Worm (Caenorhabditis elegans): ENCODE data around the gene M02F4.1.
A peak's percentile ranks its signal among the peaks of the same experiment; 100 is the strongest.

The M02F4.1 gene

ce11 chrX:2996318-2996717 lies 32.6 kb downstream of the M02F4.1 start:
- no peak for TF ChIP-seq daf-12 (tag; optimal IDR thresholded peaks at IDR 0.05)
- TF ChIP-seq jun-1 (tag; optimal IDR thresholded peaks at IDR 0.05), result no peak
- TF ChIP-seq ceh-28 (tag; optimal IDR thresholded peaks at IDR 0.05), result peak; percentile 84
- peak; percentile 49 for TF ChIP-seq nhr-43 (tag; optimal IDR thresholded peaks at IDR 0.05; ENCODE audit: poor library complexity, severe bottlenecking)

ce11 chrX:2990145-2990544 lies 38.8 kb downstream of the M02F4.1 start:
- TF ChIP-seq pha-4 (tag; optimal IDR thresholded peaks at IDR 0.05) (no peak), eor-1 (tag; optimal IDR thresholded peaks at IDR 0.05) (no peak), unc-39 (tag; optimal IDR thresholded peaks at IDR 0.05) (no peak), nhr-23 (tag; optimal IDR thresholded peaks at IDR 0.05) (no peak), nhr-43 (tag; optimal IDR thresholded peaks at IDR 0.05; ENCODE audit: poor library complexity, severe bottlenecking) (no peak), daf-12 (tag; optimal IDR thresholded peaks at IDR 0.05) (no peak), ZK546.5 (tag; optimal IDR thresholded peaks at IDR 0.05) (no peak), ceh-28 (tag; optimal IDR thresholded peaks at IDR 0.05) (no peak), elt-1 (tag; optimal IDR thresholded peaks at IDR 0.05) (no peak), ztf-4 (tag; optimal IDR thresholded peaks at IDR 0.05) (no peak), hmg-11 (tag; optimal IDR thresholded peaks at IDR 0.05) (no peak), lin-15B (tag; optimal IDR thresholded peaks at IDR 0.05) (no peak), aly-2 (tag; optimal IDR thresholded peaks at IDR 0.05) (no peak), nhr-77 (tag; optimal IDR thresholded peaks at IDR 0.05) (no peak), ztf-11 (tag; optimal IDR thresholded peaks at IDR 0.05) (no peak)

ce11 chrX:2983996-2984395 lies 44.9 kb downstream of the M02F4.1 start, which contains the start of gene osm-5:
osm-5 (plus strand) TSS chrX:2984263.
- TF ChIP-seq R02D3.7 (tag; optimal IDR thresholded peaks at IDR 0.05), result no peak
- TF ChIP-seq fkh-10 (GFP tag; optimal IDR thresholded peaks at IDR 0.05), result no peak
- TF ChIP-seq pha-4 (tag; optimal IDR thresholded peaks at IDR 0.05), result no peak
- no peak for TF ChIP-seq tbx-2 (tag; optimal IDR thresholded peaks at IDR 0.05)
- no peak for TF ChIP-seq eor-1 (tag; optimal IDR thresholded peaks at IDR 0.05)
- TF ChIP-seq nhr-23 (tag; optimal IDR thresholded peaks at IDR 0.05), result no peak
- TF ChIP-seq elt-2 (tag; optimal IDR thresholded peaks at IDR 0.05), result no peak
- TF ChIP-seq aly-2 (tag; optimal IDR thresholded peaks at IDR 0.05), result no peak
- no peak for TF ChIP-seq unc-39 (tag; optimal IDR thresholded peaks at IDR 0.05)
- no peak for TF ChIP-seq jun-1 (tag; optimal IDR thresholded peaks at IDR 0.05)
- no peak for TF ChIP-seq ztf-4 (tag; optimal IDR thresholded peaks at IDR 0.05)
- TF ChIP-seq nhr-67 (tag; optimal IDR thresholded peaks at IDR 0.05), result no peak

- TF ChIP-seq pha-4 (tag; optimal IDR thresholded peaks at IDR 0.05) (peak; percentile 28), zag-1 (tag; optimal IDR thresholded peaks at IDR 0.05) (no peak)
Observed at ce11 chrX:2981715-2982114, 47.2 kb downstream of the M02F4.1 start, which contains the start of gene nspg-5. nspg-5 (plus strand) TSS chrX:2982015.

- no peak for TF ChIP-seq unc-39 (tag; optimal IDR thresholded peaks at IDR 0.05)
- TF ChIP-seq hmg-11 (tag; optimal IDR thresholded peaks at IDR 0.05), result no peak
- no peak for TF ChIP-seq mml-1 (tag; optimal IDR thresholded peaks at IDR 0.05)
- TF ChIP-seq pqm-1 (tag; optimal IDR thresholded peaks at IDR 0.05), result no peak
- TF ChIP-seq skn-1 (tag; optimal IDR thresholded peaks at IDR 0.05), result no peak
- no peak for TF ChIP-seq nhr-25 (tag; optimal IDR thresholded peaks at IDR 0.05)
- no peak for TF ChIP-seq unc-62 (GFP tag; optimal IDR thresholded peaks at IDR 0.05)
- no peak for TF ChIP-seq ceh-28 (tag; optimal IDR thresholded peaks at IDR 0.05)
- no peak for TF ChIP-seq fkh-10 (GFP tag; optimal IDR thresholded peaks at IDR 0.05)
- TF ChIP-seq ztf-11 (tag; optimal IDR thresholded peaks at IDR 0.05), result no peak
- TF ChIP-seq nfya-1 (tag; optimal IDR thresholded peaks at IDR 0.05; ENCODE audit: insufficient read depth), result no peak
- TF ChIP-seq elt-1 (tag; optimal IDR thresholded peaks at IDR 0.05), result no peak
- TF ChIP-seq ceh-16 (tag; optimal IDR thresholded peaks at IDR 0.05), result no peak
Observed at ce11 chrX:2978100-2978499, 50.8 kb downstream of the M02F4.1 start.
